Worm (Caenorhabditis elegans) whole organism, young adult: ENCODE measurements around the gene F21C10.18.

Experiments used
- B0019.2 ChIP-seq: fragments of 200-800 bp; sonication (Bioruptor generic); conservative IDR thresholded peaks from 2 replicates; pipeline ENCODE4 v1.3.6; 2022; ENCODE audit warnings: missing genetic modification reagents, missing genetic modification characterization, missing compliant biosample characterization
- B0261.1 ChIP-seq: sonication (generic microtip); optimal IDR thresholded peaks from 2 replicates; lab custom pipeline; 2016; ENCODE audit warnings: mild to moderate bottlenecking, missing genetic modification characterization, moderate library complexity, missing compliant biosample characterization
- D2030.7 ChIP-seq: fragments of 200-800 bp; sonication (Bioruptor generic); IDR thresholded peaks from 2 replicates; pipeline ENCODE4 v1.3.6; 2022; ENCODE audit warnings: missing genetic modification reagents, missing genetic modification characterization, missing compliant biosample characterization
- F10E7.11 ChIP-seq: sonication (generic microtip); optimal IDR thresholded peaks from 2 replicates; lab custom pipeline; 2017; ENCODE audit warnings: mild to moderate bottlenecking, missing genetic modification characterization, moderate library complexity, missing compliant biosample characterization
- F22D6.2 ChIP-seq: sonication (generic microtip); optimal IDR thresholded peaks from 2 replicates; lab custom pipeline; 2016; ENCODE audit warnings: mild to moderate bottlenecking, missing genetic modification characterization, missing compliant biosample characterization
- F33H1.4 ChIP-seq: fragments of 200-800 bp; sonication (Bioruptor generic); IDR thresholded peaks from 2 replicates; pipeline ENCODE4 v1.3.6; 2022; ENCODE audit warnings: missing genetic modification reagents, missing genetic modification characterization, missing compliant biosample characterization
- F55B11.4 ChIP-seq: sonication (generic microtip); optimal IDR thresholded peaks from 2 replicates; lab custom pipeline; 2016; ENCODE audit warnings: missing compliant biosample characterization, missing genetic modification characterization, borderline replicate concordance; ENCODE audit not compliant: insufficient read depth
- K12H6.12 ChIP-seq: fragments of 200-800 bp; sonication (Bioruptor generic); optimal IDR thresholded peaks from 2 replicates; lab custom pipeline; 2018; ENCODE audit warnings: mild to moderate bottlenecking, missing genetic modification characterization, missing compliant biosample characterization
- T26A5.8 ChIP-seq: sonication (generic microtip); optimal IDR thresholded peaks from 2 replicates; lab custom pipeline; 2016; ENCODE audit warnings: missing genetic modification characterization, missing compliant biosample characterization
- Y56A3A.18 ChIP-seq: fragments of 200-800 bp; sonication (Bioruptor generic); IDR thresholded peaks from 2 replicates; pipeline ENCODE4 v1.3.6; 2022; ENCODE audit warnings: missing genetic modification reagents, missing genetic modification characterization, missing compliant biosample characterization
- ama-1 ChIP-seq, 3 experiments: fragments of 150-350 bp in 1 of 3; sonication (generic microtip) in 2 of 3; optimal IDR thresholded peaks; 2 replicates each; lab custom pipeline; 2014 to 2018; ENCODE audit warnings: missing biosample characterization in 2 of 3, missing genetic modification characterization in 2 of 3, missing genetic modification reagents in 2 of 3
- aptf-2 ChIP-seq: fragments of 200-800 bp; sonication (Bioruptor generic); conservative IDR thresholded peaks from 2 replicates; pipeline ENCODE4 v1.3.6; 2022; ENCODE audit warnings: missing genetic modification reagents, missing genetic modification characterization, missing compliant biosample characterization
- ceh-58 ChIP-seq: fragments of 200-800 bp; sonication (Bioruptor generic); IDR thresholded peaks from 2 replicates; pipeline ENCODE4 v1.3.6; 2022; ENCODE audit warnings: missing genetic modification characterization, missing compliant biosample characterization
- chd-7 ChIP-seq: sonication (generic microtip); optimal IDR thresholded peaks from 2 replicates; lab custom pipeline; 2016; ENCODE audit warnings: mild to moderate bottlenecking, missing genetic modification characterization, moderate library complexity, missing compliant biosample characterization
- die-1 ChIP-seq: sonication (generic microtip); optimal IDR thresholded peaks from 2 replicates; lab custom pipeline; 2016; ENCODE audit warnings: missing genotype, mild to moderate bottlenecking, missing genetic modification characterization, missing compliant biosample characterization
- dox-1 ChIP-seq: fragments of 200-800 bp; sonication (Bioruptor generic); IDR thresholded peaks from 2 replicates; pipeline ENCODE4 v1.3.6; 2022; ENCODE audit warnings: missing genetic modification reagents, missing genetic modification characterization, missing compliant biosample characterization
- dpl-1 ChIP-seq: fragments of 150-350 bp; optimal IDR thresholded peaks from 2 replicates; lab custom pipeline; 2014; ENCODE audit warnings: missing biosample characterization, missing genetic modification reagents, missing genetic modification characterization
- efl-1 ChIP-seq: fragments of 150-350 bp; optimal IDR thresholded peaks from 2 replicates; lab custom pipeline; 2014; ENCODE audit warnings: missing biosample characterization, missing genetic modification reagents, missing genetic modification characterization
- egl-18 ChIP-seq: fragments of 200-800 bp; sonication (Bioruptor generic); IDR thresholded peaks from 2 replicates; pipeline ENCODE4 v1.3.6; 2022; ENCODE audit warnings: missing genetic modification reagents, missing genetic modification characterization, missing compliant biosample characterization
- egrh-3 ChIP-seq: fragments of 200-800 bp; sonication (Bioruptor generic); IDR thresholded peaks from 2 replicates; pipeline ENCODE4 v1.3.6; 2022; ENCODE audit warnings: missing genetic modification reagents, missing genetic modification characterization, missing compliant biosample characterization
- fkh-3 ChIP-seq: sonication (generic microtip); optimal IDR thresholded peaks from 2 replicates; lab custom pipeline; 2016; ENCODE audit warnings: mild to moderate bottlenecking, missing genetic modification characterization, missing compliant biosample characterization
- gei-17 ChIP-seq: fragments of 200-800 bp; sonication (Bioruptor generic); optimal IDR thresholded peaks from 2 replicates; lab custom pipeline; 2018; ENCODE audit warnings: mild to moderate bottlenecking, missing genetic modification characterization, missing compliant biosample characterization
- hmg-1.2 ChIP-seq: fragments of 200-800 bp; sonication (Bioruptor generic); IDR thresholded peaks from 2 replicates; pipeline ENCODE4 v1.3.6; 2022; ENCODE audit warnings: missing genetic modification reagents, missing genetic modification characterization, missing compliant biosample characterization
- hmg-20 ChIP-seq: fragments of 200-800 bp; sonication (Bioruptor generic); IDR thresholded peaks from 2 replicates; pipeline ENCODE4 v1.3.6; 2022; ENCODE audit warnings: missing genetic modification reagents, missing genetic modification characterization, missing compliant biosample characterization
- hsf-1 ChIP-seq: fragments of 200-800 bp; sonication (Bioruptor generic); IDR thresholded peaks from 2 replicates; pipeline ENCODE4 v1.3.6; 2022; ENCODE audit warnings: missing genetic modification reagents, missing genetic modification characterization, missing compliant biosample characterization
- lin-54 ChIP-seq: fragments of 200-800 bp; sonication (Bioruptor generic); optimal IDR thresholded peaks from 2 replicates; lab custom pipeline; 2018; ENCODE audit warnings: mild to moderate bottlenecking, missing genetic modification characterization, missing compliant biosample characterization
- lir-1 ChIP-seq: fragments of 200-800 bp; sonication (Bioruptor generic); conservative IDR thresholded peaks from 2 replicates; pipeline ENCODE4 v1.3.6; 2022; ENCODE audit warnings: missing genetic modification reagents, missing genetic modification characterization, missing compliant biosample characterization
- lsl-1 ChIP-seq: fragments of 200-800 bp; sonication (Bioruptor generic); optimal IDR thresholded peaks from 2 replicates; lab custom pipeline; 2018; ENCODE audit warnings: mild to moderate bottlenecking, missing genetic modification characterization, moderate library complexity, missing compliant biosample characterization
- mel-28 ChIP-seq: sonication (generic microtip); optimal IDR thresholded peaks from 2 replicates; lab custom pipeline; 2016; ENCODE audit warnings: borderline replicate concordance, mild to moderate bottlenecking, missing genetic modification characterization, missing compliant biosample characterization
- mxl-1 ChIP-seq: sonication (generic microtip); optimal IDR thresholded peaks from 2 replicates; lab custom pipeline; 2016; ENCODE audit warnings: missing genetic modification characterization, missing compliant biosample characterization
- nfyb-1 ChIP-seq: fragments of 200-800 bp; sonication (Bioruptor generic); IDR thresholded peaks from 2 replicates; pipeline ENCODE4 v1.3.6; 2022; ENCODE audit warnings: missing genetic modification reagents, missing genetic modification characterization, missing compliant biosample characterization
- nhr-120 ChIP-seq: fragments of 200-800 bp; sonication (Bioruptor generic); IDR thresholded peaks from 2 replicates; pipeline ENCODE4 v1.3.6; 2022; ENCODE audit warnings: missing genetic modification characterization, missing compliant biosample characterization
- nhr-179 ChIP-seq: sonication (generic microtip); optimal IDR thresholded peaks from 2 replicates; lab custom pipeline; 2016; ENCODE audit warnings: mild to moderate bottlenecking, missing genetic modification characterization, missing compliant biosample characterization
- nhr-80 ChIP-seq: sonication (generic microtip); optimal IDR thresholded peaks from 2 replicates; lab custom pipeline; 2016; ENCODE audit warnings: missing genetic modification characterization, missing compliant biosample characterization
- nhr-90 ChIP-seq: sonication (generic microtip); optimal IDR thresholded peaks from 2 replicates; lab custom pipeline; 2016; ENCODE audit warnings: missing genotype, mild to moderate bottlenecking, missing genetic modification characterization, missing compliant biosample characterization
- rcor-1 ChIP-seq: fragments of 200-800 bp; sonication (Bioruptor generic); IDR thresholded peaks from 2 replicates; pipeline ENCODE4 v1.3.6; 2022; ENCODE audit warnings: missing genetic modification reagents, missing genetic modification characterization, missing compliant biosample characterization
- sdz-38 ChIP-seq: sonication (generic microtip); optimal IDR thresholded peaks from 2 replicates; lab custom pipeline; 2016; ENCODE audit warnings: missing genotype, missing genetic modification characterization, missing compliant biosample characterization
- sptf-2 ChIP-seq: fragments of 200-800 bp; sonication (Bioruptor generic); optimal IDR thresholded peaks from 2 replicates; lab custom pipeline; 2018; ENCODE audit warnings: mild to moderate bottlenecking, missing genetic modification characterization, missing compliant biosample characterization
- tbp1 ChIP-seq: fragments of 200-800 bp; sonication (Bioruptor generic); optimal IDR thresholded peaks from 2 replicates; lab custom pipeline; 2018; ENCODE audit warnings: mild to moderate bottlenecking, missing genetic modification characterization, missing compliant biosample characterization
- tlf-1 ChIP-seq: fragments of 200-800 bp; sonication (Bioruptor generic); optimal IDR thresholded peaks from 2 replicates; lab custom pipeline; 2018; ENCODE audit warnings: mild to moderate bottlenecking, missing genetic modification characterization, missing compliant biosample characterization
- ztf-18 ChIP-seq: sonication (generic microtip); optimal IDR thresholded peaks from 2 replicates; lab custom pipeline; 2016; ENCODE audit warnings: missing genotype, mild to moderate bottlenecking, missing genetic modification characterization, missing compliant biosample characterization
- ztf-25 ChIP-seq: fragments of 200-800 bp; sonication (Bioruptor generic); IDR thresholded peaks from 2 replicates; pipeline ENCODE4 v1.3.6; 2022; ENCODE audit warnings: missing genetic modification reagents, missing genetic modification characterization, missing compliant biosample characterization
- ztf-3 ChIP-seq: fragments of 200-800 bp; sonication (Bioruptor generic); optimal IDR thresholded peaks from 2 replicates; lab custom pipeline; 2018; ENCODE audit warnings: mild to moderate bottlenecking, missing genetic modification characterization, missing compliant biosample characterization
- ztf-6 ChIP-seq: fragments of 200-800 bp; sonication (Bioruptor generic); IDR thresholded peaks from 2 replicates; pipeline ENCODE4 v1.3.6; 2022; ENCODE audit warnings: missing genetic modification reagents, missing genetic modification characterization, missing compliant biosample characterization

Gene F21C10.18

DNA sequence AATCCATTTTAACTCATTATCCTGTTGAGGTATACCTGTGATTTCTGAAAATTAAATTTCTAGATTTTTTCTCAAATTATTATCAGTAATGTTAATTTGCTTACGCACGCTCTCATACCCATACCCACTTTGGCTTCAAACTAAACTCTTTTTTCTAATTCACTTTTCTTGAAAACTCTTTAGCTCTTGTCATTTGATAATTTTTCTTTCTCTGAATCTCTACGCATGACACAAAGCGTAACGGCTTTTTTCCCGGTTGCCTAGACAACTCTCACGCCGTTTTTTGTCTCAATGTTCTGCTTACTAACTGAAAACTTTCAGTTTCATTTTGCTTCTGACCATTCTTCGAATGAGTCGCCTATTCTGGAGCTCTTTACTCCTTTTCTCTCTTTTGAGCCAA is 25.6 kb downstream of the F21C10.18 start, which contains the start of gene B0222.1:
Gene B0222.1 (plus strand): TSS at position 306 of the 400 bp plus-strand sequence.
- no peak for TF ChIP-seq nhr-80 (tag; lab: Kevin White, UChicago)
- TF ChIP-seq hsf-1 (GFP tag; lab: Robert Waterston, UW) = no peak
- no peak for TF ChIP-seq die-1 (tag; lab: Kevin White, UChicago)
- TF ChIP-seq ama-1 (optimal IDR thresholded peaks at IDR 0.05; lab: Kevin White, UChicago) = no peak
- TF ChIP-seq ama-1 (GFP tag; optimal IDR thresholded peaks at IDR 0.05; lab: Kevin White, UChicago) = no peak
- TF ChIP-seq aptf-2 (GFP tag; lab: Robert Waterston, UW) = no peak
- TF ChIP-seq T26A5.8 = no peak
- no peak for TF ChIP-seq sptf-2

DNA sequence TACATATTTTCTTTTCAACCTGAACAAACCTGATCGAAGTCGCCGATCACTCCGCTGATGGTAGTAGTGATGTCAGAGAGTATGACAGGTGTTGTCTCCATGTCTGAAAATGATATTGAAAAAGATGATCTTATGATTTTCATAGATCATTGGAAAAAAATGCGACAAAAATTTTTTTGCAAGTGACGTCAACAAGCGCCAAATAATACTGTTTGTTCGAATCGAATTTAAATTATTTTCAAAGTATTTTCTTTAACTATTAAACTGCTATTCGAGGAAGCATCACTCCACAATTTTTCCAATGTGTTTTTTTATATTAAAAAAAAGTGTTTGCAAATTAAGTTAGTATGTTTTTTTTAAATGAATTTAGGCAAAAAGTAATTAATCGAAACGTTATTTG is 29.3 kb downstream of the F21C10.18 start, which contains the start of gene pitr-2:
Gene pitr-2 (minus strand): TSS at position 101 of the 400 bp plus-strand sequence.
- TF ChIP-seq mel-28 (no peak), hmg-1.2 (GFP tag; lab: Robert Waterston, UW) (no peak), dpl-1 (GFP tag; lab: Kevin White, UChicago) (no peak), ztf-18 (tag; lab: Kevin White, UChicago) (no peak), die-1 (tag; lab: Kevin White, UChicago) (no peak), chd-7 (no peak), sdz-38 (tag; lab: Kevin White, UChicago) (no peak), F33H1.4 (no peak), ztf-25 (GFP tag; lab: Robert Waterston, UW) (no peak), ceh-58 (GFP tag; lab: Robert Waterston, UW) (no peak), lsl-1 (GFP tag; lab: Kevin White, UChicago) (no peak), B0261.1 (tag; lab: Kevin White, UChicago) (no peak), F10E7.11 (tag; lab: Kevin White, UChicago) (no peak), hsf-1 (GFP tag; lab: Robert Waterston, UW) (no peak)
- TF ChIP-seq, all 124 proteins: peak for 0

DNA sequence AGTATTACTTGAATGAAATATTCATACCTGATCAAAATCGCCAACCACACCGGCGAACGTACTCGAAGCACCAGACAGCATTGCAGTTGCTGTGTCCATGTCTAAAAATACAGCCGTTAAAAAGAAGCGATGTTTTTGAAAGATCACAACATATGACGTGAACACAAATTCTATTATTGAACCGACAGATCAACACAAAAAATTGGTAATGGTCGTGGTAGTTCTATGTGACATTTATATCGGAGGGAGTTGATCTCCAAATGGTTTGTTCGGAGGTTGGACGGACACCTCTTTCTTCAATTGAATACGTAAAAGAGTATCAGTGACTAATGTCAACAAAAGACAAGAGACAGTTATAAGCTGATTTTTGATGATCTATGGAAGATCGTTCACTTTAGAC is 33.0 kb downstream of the F21C10.18 start, which contains the start of gene pitr-3:
Gene pitr-3 (minus strand): TSS at position 101 of the 400 bp plus-strand sequence.
- no peak for TF ChIP-seq K12H6.12 (tag; lab: Kevin White, UChicago)
- no peak for TF ChIP-seq dox-1 (GFP tag; lab: Robert Waterston, UW)
- TF ChIP-seq ztf-6 (GFP tag; lab: Robert Waterston, UW) = no peak
- no peak for TF ChIP-seq tbp1
- no peak for TF ChIP-seq B0019.2 (GFP tag; lab: Robert Waterston, UW)
- TF ChIP-seq fkh-3 (tag; lab: Kevin White, UChicago) = no peak
- TF ChIP-seq B0261.1 (tag; lab: Kevin White, UChicago) = no peak
- TF ChIP-seq Y56A3A.18 (GFP tag; lab: Robert Waterston, UW) = no peak
- no peak for TF ChIP-seq ztf-3
- TF ChIP-seq lin-54 (GFP tag; lab: Kevin White, UChicago) = no peak
- no peak for TF ChIP-seq nhr-120
- TF ChIP-seq F22D6.2 (tag; lab: Kevin White, UChicago) = no peak
- no peak for TF ChIP-seq ceh-58 (GFP tag; lab: Robert Waterston, UW)
- no peak for TF ChIP-seq mel-28
- no peak for TF ChIP-seq tlf-1

DNA sequence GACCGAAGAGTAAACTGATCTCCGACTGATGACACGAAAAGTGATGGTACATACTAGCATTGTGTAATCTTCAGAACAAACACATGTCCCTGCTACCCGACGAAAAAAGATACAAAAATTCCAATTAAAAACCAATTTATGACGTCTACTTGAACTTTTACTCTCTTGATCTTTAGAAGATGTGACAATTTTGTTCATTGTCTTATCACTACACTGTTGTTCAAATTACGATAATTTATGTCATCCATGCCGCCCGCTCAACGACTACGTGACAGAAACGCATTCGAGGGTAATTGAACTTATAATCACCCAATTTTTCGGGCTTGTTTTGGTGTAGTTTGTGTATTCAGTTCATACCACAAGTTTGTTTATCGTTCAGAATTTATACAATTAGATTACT is 35.6 kb downstream of the F21C10.18 start:
- no peak for TF ChIP-seq D2030.7 (GFP tag; lab: Robert Waterston, UW)
- no peak for TF ChIP-seq egl-18 (GFP tag; lab: Robert Waterston, UW)
- TF ChIP-seq nfyb-1 (GFP tag; lab: Robert Waterston, UW) = no peak
- TF ChIP-seq hmg-20 (GFP tag; lab: Robert Waterston, UW) = no peak
- no peak for TF ChIP-seq egrh-3 (GFP tag; lab: Robert Waterston, UW)
- TF ChIP-seq nhr-179 = no peak
- TF ChIP-seq rcor-1 (GFP tag; lab: Robert Waterston, UW) = no peak
- no peak for TF ChIP-seq nhr-90 (tag; lab: Kevin White, UChicago)
- TF ChIP-seq gei-17 (GFP tag; lab: Kevin White, UChicago) = no peak
- TF ChIP-seq chd-7 = no peak
- TF ChIP-seq efl-1 (GFP tag; lab: Kevin White, UChicago) = no peak
- no peak for TF ChIP-seq lir-1
- TF ChIP-seq F33H1.4 = no peak
- no peak for TF ChIP-seq mxl-1 (tag; lab: Kevin White, UChicago)
- no peak for TF ChIP-seq B0261.1 (tag; lab: Kevin White, UChicago)
- TF ChIP-seq F55B11.4 (tag; lab: Kevin White, UChicago) = no peak
- TF ChIP-seq mel-28 = no peak
- TF ChIP-seq hmg-1.2 (GFP tag; lab: Robert Waterston, UW) = no peak
